Fruit fly (Drosophila melanogaster): ENCODE measurements around the gene stx.
A peak's percentile ranks its signal among the peaks of the same experiment; 100 is the strongest.

Gene stx

dm6 chrX:10762959-10763883, 18.5 kb upstream of the stx start (continued):
- TF ChIP-seq abd-A (tag; optimal IDR thresholded peaks at IDR 0.05), result peak; percentile 88
- peak; percentile 19 for TF ChIP-seq CG8388 (GFP tag; optimal IDR thresholded peaks at IDR 0.05)
- peak; percentile 36; the same call in 1 of the 2 replicates for TF ChIP-seq CG13287 (GFP tag; IDR thresholded peaks at IDR 0.05; ENCODE audit: partially characterized antibody)
- TF ChIP-seq CG3065 (GFP tag; optimal IDR thresholded peaks at IDR 0.05), result no peak
- TF ChIP-seq CoRest (tag; optimal IDR thresholded peaks at IDR 0.05), result peak; percentile 23
- TF ChIP-seq unc-4 (GFP tag; IDR thresholded peaks at IDR 0.05; ENCODE audit: partially characterized antibody), result peak; percentile 32; the same call in 1 of the 2 replicates
- TF ChIP-seq lilli (GFP tag; optimal IDR thresholded peaks at IDR 0.05), result peak; percentile 26
- TF ChIP-seq Hr39 (optimal IDR thresholded peaks at IDR 0.05), result no peak
- TF ChIP-seq Hey (tag; optimal IDR thresholded peaks at IDR 0.05), result peak; percentile 33
- no peak for TF ChIP-seq Bdp1 (GFP tag; optimal IDR thresholded peaks at IDR 0.05)
- TF ChIP-seq pzg (GFP tag; optimal IDR thresholded peaks at IDR 0.05), result peak; percentile 8
- peak; percentile 23 for TF ChIP-seq Dek (tag; optimal IDR thresholded peaks at IDR 0.05)
- TF ChIP-seq sd (tag; optimal IDR thresholded peaks at IDR 0.05), result peak; percentile 54
- peak; percentile 49 for TF ChIP-seq CG7556 (GFP tag; optimal IDR thresholded peaks at IDR 0.05)
- no peak for TF ChIP-seq CG43689 (GFP tag; IDR thresholded peaks at IDR 0.05)
- no peak for TF ChIP-seq pan (optimal IDR thresholded peaks at IDR 0.05)
- no peak for TF ChIP-seq pan (GFP tag; optimal IDR thresholded peaks at IDR 0.05 in 1 of 2, IDR thresholded peaks at IDR 0.05 in 1 of 2)
- peak; percentile 1 for TF ChIP-seq ind (GFP tag; optimal IDR thresholded peaks at IDR 0.05)
- peak in 1 of 2 experiments; percentile 30 for TF ChIP-seq bsh (GFP tag; optimal IDR thresholded peaks at IDR 0.05)
- peak; percentile 52 for TF ChIP-seq Sox102F (GFP tag; optimal IDR thresholded peaks at IDR 0.05)
- TF ChIP-seq so (GFP tag; IDR thresholded peaks at IDR 0.05), result peak; percentile 40; the same call in 1 of the 3 replicates
- 0 out of 2 replicates have a peak, but pooled peaks have one; percentile 15 for TF ChIP-seq rib (GFP tag; IDR thresholded peaks at IDR 0.05)
- TF ChIP-seq Lim3 (GFP tag; IDR thresholded peaks at IDR 0.05), result no peak
- TF ChIP-seq B-H1 (GFP tag; IDR thresholded peaks at IDR 0.05), result no peak
- peak; percentile 38 for TF ChIP-seq Rfx (GFP tag; IDR thresholded peaks at IDR 0.05)
- TF ChIP-seq Scr (GFP tag; IDR thresholded peaks at IDR 0.05; ENCODE audit: partially characterized antibody), result peak; percentile 9; the same call in 1 of the 2 replicates
- no peak for TF ChIP-seq CG10959 (GFP tag; IDR thresholded peaks at IDR 0.05)
- TF ChIP-seq cwo (GFP tag; optimal IDR thresholded peaks at IDR 0.05), result peak; percentile 76
- peak; percentile 33 for TF ChIP-seq CG12659 (GFP tag; optimal IDR thresholded peaks at IDR 0.05)
- no peak for TF ChIP-seq CG16813 (GFP tag; IDR thresholded peaks at IDR 0.05; ENCODE audit: partially characterized antibody)
- peak; percentile 11 for TF ChIP-seq CG4424 (GFP tag; optimal IDR thresholded peaks at IDR 0.05)
- peak; percentile 61 for TF ChIP-seq CG2120 (GFP tag; optimal IDR thresholded peaks at IDR 0.05)
- TF ChIP-seq CG15601 (tag; optimal IDR thresholded peaks at IDR 0.05), result peak; percentile 28
- TF ChIP-seq Poxn (GFP tag; IDR thresholded peaks at IDR 0.05), result no peak
- TF ChIP-seq dm (GFP tag; optimal IDR thresholded peaks at IDR 0.05), result no peak
- TF ChIP-seq Optix (GFP tag; IDR thresholded peaks at IDR 0.05), result no peak
- TF ChIP-seq CG7357 (GFP tag; IDR thresholded peaks at IDR 0.05), result no peak

- TF ChIP-seq Nf-YA (GFP tag; IDR thresholded peaks at IDR 0.05) (no peak), mirr (GFP tag; optimal IDR thresholded peaks at IDR 0.05) (peak; percentile 33), grn (GFP tag; optimal IDR thresholded peaks at IDR 0.05) (peak; percentile 32), exex (tag; optimal IDR thresholded peaks at IDR 0.05) (peak; percentile 71), Vsx1 (GFP tag; optimal IDR thresholded peaks at IDR 0.05) (peak; percentile 80), CG5180 (GFP tag; optimal IDR thresholded peaks at IDR 0.05) (peak; percentile 29), ttk (GFP tag; IDR thresholded peaks at IDR 0.05) (no peak)
Measured at dm6 chrX:10762569-10762958, 17.8 kb upstream of the stx start.

Data from whole organism, embryonic.